Worm (Caenorhabditis elegans) whole organism, L1 larva: ENCODE data around the gene F58B4.6.

Experiments used
- C04F5.9 ChIP-seq: sonication (generic microtip); optimal IDR thresholded peaks from 2 replicates; lab custom pipeline; 2016; ENCODE audit warnings: missing genetic modification characterization, missing compliant biosample characterization
- C34B4.2 ChIP-seq: sonication (generic microtip); optimal IDR thresholded peaks from 2 replicates; lab custom pipeline; 2017; ENCODE audit warnings: mild to moderate bottlenecking, missing genetic modification characterization, missing compliant biosample characterization
- F16B12.6 ChIP-seq: fragments of 150-350 bp; optimal IDR thresholded peaks from 2 replicates; lab custom pipeline; 2014; ENCODE audit warnings: missing biosample characterization, missing genetic modification characterization
- Y116A8C.19 ChIP-seq: sonication (generic microtip); optimal IDR thresholded peaks from 2 replicates; lab custom pipeline; 2016; ENCODE audit warnings: missing compliant biosample characterization, missing genetic modification characterization, borderline replicate concordance
- aha-1 ChIP-seq: fragments of 150-350 bp; optimal IDR thresholded peaks from 2 replicates; lab custom pipeline; 2014; ENCODE audit warnings: missing biosample characterization, missing genetic modification characterization
- aly-2 ChIP-seq: fragments of 150-350 bp; optimal IDR thresholded peaks from 2 replicates; lab custom pipeline; 2014; ENCODE audit warnings: missing biosample characterization, missing genetic modification characterization
- ama-1 ChIP-seq: fragments of 150-350 bp; optimal IDR thresholded peaks from 2 replicates; lab custom pipeline; 2014
- blmp-1 ChIP-seq: fragments of 150-350 bp; optimal IDR thresholded peaks from 2 replicates; lab custom pipeline; 2014; ENCODE audit warnings: missing biosample characterization, missing genetic modification characterization
- ceh-63 ChIP-seq: fragments of 200-800 bp; sonication (Bioruptor generic); optimal IDR thresholded peaks from 2 replicates; lab custom pipeline; 2018; ENCODE audit warnings: mild to moderate bottlenecking, missing genetic modification characterization, missing compliant biosample characterization
- ceh-90 ChIP-seq: sonication (generic microtip); optimal IDR thresholded peaks from 2 replicates; lab custom pipeline; 2016; ENCODE audit warnings: missing genetic modification characterization, missing compliant biosample characterization
- egl-13 ChIP-seq: sonication (generic microtip); optimal IDR thresholded peaks from 2 replicates; lab custom pipeline; 2016; ENCODE audit warnings: missing genotype, missing genetic modification reagents, missing genetic modification characterization, missing compliant biosample characterization
- egl-27 ChIP-seq, 2 experiments: fragments of 150-350 bp in 1 of 2; sonication (generic microtip); optimal IDR thresholded peaks; 3 replicates each; lab custom pipeline; 2017 to 2018; ENCODE audit warnings: missing biosample characterization in 2 of 2, missing genetic modification characterization in 2 of 2, missing genetic modification reagents in 2 of 2
- elt-3 ChIP-seq, 6 experiments: fragments of 150-350 bp in 1 of 6; sonication (generic microtip); optimal IDR thresholded peaks; 2 replicates each; lab custom pipeline; 2017 to 2018; ENCODE audit warnings: missing biosample characterization in 6 of 6, missing genetic modification characterization in 6 of 6, inconsistent platforms in 1 of 6
- fkh-10 ChIP-seq: sonication (generic microtip); optimal IDR thresholded peaks from 2 replicates; lab custom pipeline; 2017; ENCODE audit warnings: missing biosample characterization, missing genetic modification reagents, missing genetic modification characterization
- fkh-4 ChIP-seq: sonication (generic microtip); optimal IDR thresholded peaks from 2 replicates; lab custom pipeline; 2016; ENCODE audit warnings: missing compliant biosample characterization, missing genetic modification characterization, borderline replicate concordance
- fkh-8 ChIP-seq: sonication (generic microtip); optimal IDR thresholded peaks from 2 replicates; lab custom pipeline; 2016; ENCODE audit warnings: mild to moderate bottlenecking, missing genetic modification characterization, missing compliant biosample characterization
- fos-1 ChIP-seq: fragments of 150-350 bp; optimal IDR thresholded peaks from 2 replicates; lab custom pipeline; 2014; ENCODE audit warnings: missing biosample characterization, missing genetic modification characterization
- grh-1 ChIP-seq: fragments of 200-800 bp; sonication (Bioruptor generic); IDR thresholded peaks from 2 replicates; pipeline ENCODE4 v1.3.6; 2022; ENCODE audit warnings: missing genetic modification reagents, missing genetic modification characterization, missing compliant biosample characterization
- hlh-17 ChIP-seq: fragments of 200-800 bp; sonication (Bioruptor generic); optimal IDR thresholded peaks from 2 replicates; lab custom pipeline; 2018; ENCODE audit warnings: missing genetic modification characterization, mild to moderate bottlenecking, missing compliant biosample characterization, moderate library complexity, borderline replicate concordance
- hlh-4 ChIP-seq: sonication (generic microtip); optimal IDR thresholded peaks from 2 replicates; lab custom pipeline; 2016; ENCODE audit warnings: mild to moderate bottlenecking, missing genetic modification characterization, missing compliant biosample characterization
- hpl-2 ChIP-seq: fragments of 150-350 bp; optimal IDR thresholded peaks from 2 replicates; lab custom pipeline; 2014; ENCODE audit warnings: missing biosample characterization, missing genetic modification reagents, missing genetic modification characterization
- irx-1 ChIP-seq: sonication (generic microtip); optimal IDR thresholded peaks from 2 replicates; lab custom pipeline; 2016; ENCODE audit warnings: missing genetic modification characterization, missing compliant biosample characterization
- isw-1 ChIP-seq: fragments of 200-800 bp; sonication (Bioruptor generic); IDR thresholded peaks from 2 replicates; pipeline ENCODE4 v1.3.6; 2022; ENCODE audit warnings: missing genetic modification characterization, missing compliant biosample characterization
- jun-1 ChIP-seq: fragments of 150-350 bp; optimal IDR thresholded peaks from 2 replicates; lab custom pipeline; 2014; ENCODE audit warnings: missing biosample characterization, missing genetic modification reagents, missing genetic modification characterization
- lin-14 ChIP-seq: fragments of 200-800 bp; sonication (Bioruptor generic); optimal IDR thresholded peaks from 2 replicates; lab custom pipeline; 2018; ENCODE audit warnings: mild to moderate bottlenecking, missing genetic modification characterization, moderate library complexity, missing compliant biosample characterization
- lin-15B ChIP-seq: fragments of 150-350 bp; sonication (generic microtip); optimal IDR thresholded peaks from 3 replicates; lab custom pipeline; 2014; ENCODE audit warnings: missing biosample characterization, missing genetic modification characterization
- lin-39 ChIP-seq: fragments of 150-350 bp; optimal IDR thresholded peaks from 2 replicates; lab custom pipeline; 2014; ENCODE audit warnings: missing biosample characterization, missing genetic modification reagents, missing genetic modification characterization
- lsy-2 ChIP-seq, 2 experiments: fragments of 150-350 bp; optimal IDR thresholded peaks; 2 replicates each; lab custom pipeline; 2014; ENCODE audit warnings: missing biosample characterization in 2 of 2, missing genetic modification characterization in 2 of 2
- mab-9 ChIP-seq: fragments of 200-800 bp; sonication (Bioruptor generic); IDR thresholded peaks from 2 replicates; pipeline ENCODE4 v1.3.6; 2022; ENCODE audit warnings: missing genetic modification reagents, missing genetic modification characterization, missing compliant biosample characterization
- mdl-1 ChIP-seq, 2 experiments: fragments of 150-350 bp; optimal IDR thresholded peaks; 2 replicates each; lab custom pipeline; 2014 to 2017; ENCODE audit warnings: missing biosample characterization in 2 of 2, missing genetic modification characterization in 2 of 2, inconsistent platforms in 1 of 2
- mep-1 ChIP-seq: fragments of 150-350 bp; optimal IDR thresholded peaks from 2 replicates; lab custom pipeline; 2014; ENCODE audit warnings: missing biosample characterization, missing genetic modification characterization
- nhr-11 ChIP-seq: fragments of 150-350 bp; optimal IDR thresholded peaks from 2 replicates; lab custom pipeline; 2014; ENCODE audit warnings: missing biosample characterization, missing genetic modification characterization
- nhr-12 ChIP-seq: sonication (generic microtip); optimal IDR thresholded peaks from 2 replicates; lab custom pipeline; 2017; ENCODE audit warnings: missing biosample characterization, missing genetic modification characterization
- nhr-19 ChIP-seq: fragments of 200-800 bp; sonication (Bioruptor generic); conservative IDR thresholded peaks from 2 replicates; pipeline ENCODE4 v1.3.6; 2022; ENCODE audit warnings: missing genetic modification characterization, missing compliant biosample characterization
- nhr-20 ChIP-seq: sonication (generic microtip); optimal IDR thresholded peaks from 2 replicates; lab custom pipeline; 2016; ENCODE audit warnings: mild to moderate bottlenecking, missing genetic modification characterization, missing compliant biosample characterization
- nhr-237 ChIP-seq: fragments of 150-350 bp; optimal IDR thresholded peaks from 2 replicates; lab custom pipeline; 2014; ENCODE audit warnings: missing biosample characterization, missing genetic modification characterization
- nhr-28 ChIP-seq: fragments of 150-350 bp; optimal IDR thresholded peaks from 2 replicates; lab custom pipeline; 2014; ENCODE audit warnings: missing biosample characterization, missing genetic modification characterization
- nhr-47 ChIP-seq: sonication (generic microtip); optimal IDR thresholded peaks from 2 replicates; lab custom pipeline; 2016; ENCODE audit warnings: mild to moderate bottlenecking, missing genetic modification characterization, moderate library complexity, missing compliant biosample characterization
- nhr-77 ChIP-seq: fragments of 150-350 bp; optimal IDR thresholded peaks from 2 replicates; lab custom pipeline; 2014; ENCODE audit warnings: missing biosample characterization, missing genetic modification characterization
- nhr-84 ChIP-seq: sonication (generic microtip); optimal IDR thresholded peaks from 2 replicates; lab custom pipeline; 2017; ENCODE audit warnings: missing biosample characterization, missing genetic modification characterization
- nhr-85 ChIP-seq: sonication (generic microtip); peaks from one replicate; lab custom pipeline; 2016; ENCODE audit warnings: missing genetic modification characterization, inconsistent platforms, missing compliant biosample characterization
- nhr-90 ChIP-seq: sonication (generic microtip); optimal IDR thresholded peaks from 2 replicates; lab custom pipeline; 2016; ENCODE audit warnings: mild to moderate bottlenecking, missing genetic modification characterization, missing compliant biosample characterization; ENCODE audit not compliant: poor library complexity
- pqm-1 ChIP-seq: sonication (generic microtip); optimal IDR thresholded peaks from 3 replicates; lab custom pipeline; 2017; ENCODE audit warnings: missing biosample characterization, missing genetic modification characterization
- rnt-1 ChIP-seq: sonication (generic microtip); optimal IDR thresholded peaks from 2 replicates; lab custom pipeline; 2016; ENCODE audit warnings: mild to moderate bottlenecking, missing genetic modification characterization, moderate library complexity, missing compliant biosample characterization
- snpc-4 ChIP-seq: fragments of 150-350 bp; optimal IDR thresholded peaks from 2 replicates; lab custom pipeline; 2014; ENCODE audit warnings: missing biosample characterization, missing genetic modification characterization
- sptf-1 ChIP-seq: fragments of 150-350 bp; optimal IDR thresholded peaks from 2 replicates; lab custom pipeline; 2014; ENCODE audit warnings: missing biosample characterization, missing genetic modification characterization
- sup-37 ChIP-seq: fragments of 200-800 bp; sonication (Bioruptor generic); optimal IDR thresholded peaks from 2 replicates; lab custom pipeline; 2018; ENCODE audit warnings: mild to moderate bottlenecking, missing genetic modification characterization, missing compliant biosample characterization
- swsn-7 ChIP-seq: sonication (generic microtip); optimal IDR thresholded peaks from 2 replicates; lab custom pipeline; 2016; ENCODE audit warnings: missing genetic modification characterization, missing compliant biosample characterization
- tbx-2 ChIP-seq: sonication (generic microtip); optimal IDR thresholded peaks from 2 replicates; lab custom pipeline; 2016; ENCODE audit warnings: missing genetic modification characterization, missing compliant biosample characterization
- unc-30 ChIP-seq: sonication (generic microtip); optimal IDR thresholded peaks from 2 replicates; lab custom pipeline; 2017; ENCODE audit warnings: missing biosample characterization, missing genetic modification characterization
- unc-62 ChIP-seq: fragments of 150-350 bp; optimal IDR thresholded peaks from 2 replicates; lab custom pipeline; 2014; ENCODE audit warnings: missing biosample characterization, missing genetic modification reagents, missing genetic modification characterization
- unc-86 ChIP-seq: sonication (generic microtip); optimal IDR thresholded peaks from 2 replicates; lab custom pipeline; 2016; ENCODE audit warnings: missing genetic modification characterization, missing compliant biosample characterization
- vab-15 ChIP-seq: sonication (generic microtip); optimal IDR thresholded peaks from 2 replicates; lab custom pipeline; 2017; ENCODE audit warnings: missing genotype, mild to moderate bottlenecking, missing genetic modification characterization, missing compliant biosample characterization
- zip-4 ChIP-seq: fragments of 200-800 bp; sonication (Bioruptor generic); optimal IDR thresholded peaks from 2 replicates; lab custom pipeline; 2018; ENCODE audit warnings: mild to moderate bottlenecking, missing genetic modification characterization, moderate library complexity, missing compliant biosample characterization

F58B4.6 gene

ce11 chrV:10965501-10965900, 40.7 kb downstream of the F58B4.6 start, which contains the start of the genes ctf-4 and eef-1G (continued):
- TF ChIP-seq F16B12.6 (peak; percentile 68), fkh-8 (tag; lab: Kevin White, UChicago) (peak; percentile 97), fkh-4 (tag; lab: Kevin White, UChicago) (peak; percentile 67), egl-13 (peak; percentile 95), unc-62 (no peak), mab-9 (GFP tag; lab: Robert Waterston, UW) (peak; percentile 86), ama-1 (peak; percentile 51), nhr-12 (tag; lab: Kevin White, UChicago) (no peak), unc-30 (no peak), fos-1 (tag; lab: Kevin White, UChicago) (peak; percentile 93), ceh-63 (no peak), aly-2 (peak; percentile 70), isw-1 (GFP tag; lab: Robert Waterston, UW) (peak; percentile 94), unc-86 (tag; lab: Kevin White, UChicago) (peak; percentile 91), elt-3 (tag; optimal IDR thresholded peaks at IDR 0.05; lab: Kevin White, UChicago) (peak in 4 of 6 experiments; percentile 30 to 96 (median 94)), nhr-28 (tag; lab: Kevin White, UChicago) (no peak), aha-1 (tag; lab: Kevin White, UChicago) (peak; percentile 47), nhr-11 (tag; lab: Kevin White, UChicago) (peak; percentile 69), nhr-20 (tag; lab: Kevin White, UChicago) (peak; percentile 99), nhr-84 (no peak), nhr-77 (peak; percentile 96), C04F5.9 (tag; lab: Kevin White, UChicago) (peak; percentile 53), jun-1 (tag; lab: Kevin White, UChicago) (peak; percentile 91), snpc-4 (tag; lab: Kevin White, UChicago) (no peak), irx-1 (tag; lab: Kevin White, UChicago) (peak; percentile 90), C34B4.2 (tag; lab: Kevin White, UChicago) (no peak), blmp-1 (peak; percentile 92), lin-39 (peak; percentile 82), lsy-2 (tag; optimal IDR thresholded peaks at IDR 0.05; lab: Kevin White, UChicago) (peak; percentile 94 to 97), nhr-237 (tag; lab: Kevin White, UChicago) (peak; percentile 89), nhr-47 (tag; lab: Kevin White, UChicago) (peak; percentile 96), tbx-2 (tag; lab: Kevin White, UChicago) (peak; percentile 97), zip-4 (GFP tag; lab: Kevin White, UChicago) (peak; percentile 85), hlh-4 (tag; lab: Kevin White, UChicago) (no peak), hlh-17 (GFP tag; lab: Kevin White, UChicago) (no peak), lin-14 (GFP tag; lab: Kevin White, UChicago) (peak; percentile 99), swsn-7 (tag; lab: Kevin White, UChicago) (peak; percentile 95), Y116A8C.19 (tag; lab: Kevin White, UChicago) (no peak), mep-1 (peak; percentile 98), nhr-85 (tag; lab: Kevin White, UChicago) (peak; percentile 98), pqm-1 (tag; lab: Kevin White, UChicago) (no peak), nhr-19 (GFP tag; lab: Robert Waterston, UW) (peak; percentile 99), sptf-1 (tag; lab: Kevin White, UChicago) (no peak), nhr-90 (peak; percentile 96), vab-15 (peak; percentile 74), ceh-90 (tag; lab: Kevin White, UChicago) (no peak), rnt-1 (tag; lab: Kevin White, UChicago) (peak; percentile 96), fkh-10 (GFP tag; lab: Kevin White, UChicago) (peak; percentile 80), egl-27 (tag; optimal IDR thresholded peaks at IDR 0.05; lab: Kevin White, UChicago) (peak in 1 of 2 experiments; percentile 34), lin-15B (peak; percentile 92), hpl-2 (peak; percentile 89), grh-1 (peak; percentile 93), sup-37 (GFP tag; lab: Kevin White, UChicago) (peak; percentile 71), mdl-1 (tag; optimal IDR thresholded peaks at IDR 0.05; lab: Kevin White, UChicago) (peak in 1 of 2 experiments; percentile 93)
